Worm (Caenorhabditis elegans): ENCODE data around the gene ida-1.
A peak's percentile ranks its signal among the peaks of the same experiment; 100 is the strongest.

ida-1 gene

DNA sequence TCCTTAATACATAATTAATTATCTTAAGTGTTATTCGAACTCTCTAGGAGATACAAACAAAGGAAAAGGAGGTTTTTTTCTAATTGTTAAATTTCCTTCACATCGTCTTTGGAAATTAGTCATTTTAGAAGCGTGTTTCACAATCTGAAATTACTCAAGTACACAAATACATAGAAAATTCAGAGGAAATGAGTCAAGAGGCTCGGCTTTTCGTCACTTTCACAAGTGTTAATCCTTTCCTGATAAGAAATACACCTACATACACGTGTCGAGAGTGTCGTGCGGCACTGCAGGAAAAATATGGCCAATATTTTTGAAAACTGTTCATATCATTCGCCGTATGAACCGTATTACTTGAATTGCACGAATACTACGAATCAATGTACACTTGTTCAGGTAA, 8.2 kb upstream of the ida-1 start, which contains the start of gene B0244.4:
Gene B0244.4, plus strand, starts transcription at position 301 of the 400 bp plus-strand sequence.
- TF ChIP-seq unc-39 (tag; optimal IDR thresholded peaks at IDR 0.05), result no peak
- no peak for TF ChIP-seq ceh-16 (tag; optimal IDR thresholded peaks at IDR 0.05)
- TF ChIP-seq nhr-237 (tag; optimal IDR thresholded peaks at IDR 0.05), result no peak

ce11 chrIII:5748360-5748759, 7.0 kb upstream of the ida-1 start:
- TF ChIP-seq pha-4 (tag; optimal IDR thresholded peaks at IDR 0.05) (no peak), nhr-28 (tag; optimal IDR thresholded peaks at IDR 0.05) (no peak), nhr-11 (tag; optimal IDR thresholded peaks at IDR 0.05) (no peak), ZK546.5 (tag; optimal IDR thresholded peaks at IDR 0.05) (no peak), nhr-43 (tag; optimal IDR thresholded peaks at IDR 0.05; ENCODE audit: poor library complexity, severe bottlenecking) (no peak)

DNA sequence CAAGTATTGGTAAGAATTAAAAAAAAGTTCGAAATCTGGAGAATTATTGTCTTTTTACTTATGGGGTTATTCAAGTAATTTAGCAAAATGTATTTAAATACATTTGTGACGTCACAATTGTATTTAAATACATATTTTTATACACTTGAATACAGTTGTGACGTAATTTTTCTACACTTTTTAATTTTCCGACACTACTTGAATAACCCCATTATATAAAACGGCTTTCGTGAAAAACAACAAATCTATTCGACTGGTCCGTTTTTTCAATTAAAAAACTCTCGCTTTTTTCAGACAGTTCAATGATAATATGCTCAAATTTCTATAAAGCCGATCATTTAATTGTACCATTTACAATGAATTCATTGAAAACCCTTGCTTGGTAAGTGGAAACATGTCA, 4.8 kb upstream of the ida-1 start:
- TF ChIP-seq nhr-67 (tag; optimal IDR thresholded peaks at IDR 0.05) (no peak), nfya-1 (tag; optimal IDR thresholded peaks at IDR 0.05; ENCODE audit: insufficient read depth) (no peak), R02D3.7 (tag; optimal IDR thresholded peaks at IDR 0.05) (no peak), ceh-9 (tag; optimal IDR thresholded peaks at IDR 0.05) (no peak), pqm-1 (tag; optimal IDR thresholded peaks at IDR 0.05) (no peak), elt-3 (tag; optimal IDR thresholded peaks at IDR 0.05) (no peak), lsy-12 (tag; optimal IDR thresholded peaks at IDR 0.05) (no peak), fkh-2 (tag; optimal IDR thresholded peaks at IDR 0.05) (no peak), nhr-23 (tag; optimal IDR thresholded peaks at IDR 0.05) (no peak), lin-39 (tag; optimal IDR thresholded peaks at IDR 0.05) (no peak), nhr-25 (tag; optimal IDR thresholded peaks at IDR 0.05) (no peak), elt-1 (tag; optimal IDR thresholded peaks at IDR 0.05) (no peak), hmg-11 (tag; optimal IDR thresholded peaks at IDR 0.05) (no peak), skn-1 (tag; optimal IDR thresholded peaks at IDR 0.05) (no peak), tbx-2 (tag; optimal IDR thresholded peaks at IDR 0.05) (no peak)

- TF ChIP-seq fkh-10 (GFP tag; optimal IDR thresholded peaks at IDR 0.05), result peak; percentile 2
- peak; percentile 48 for TF ChIP-seq nfya-1 (tag; optimal IDR thresholded peaks at IDR 0.05; ENCODE audit: insufficient read depth)
- no peak for TF ChIP-seq egl-27 (tag; optimal IDR thresholded peaks at IDR 0.05)
Measured at ce11 chrIII:5757492-5758045, 2.2 kb downstream of the ida-1 start.

- TF ChIP-seq elt-3 (tag; optimal IDR thresholded peaks at IDR 0.05), result no peak
- no peak for TF ChIP-seq ceh-16 (tag; optimal IDR thresholded peaks at IDR 0.05)
- TF ChIP-seq fkh-2 (tag; optimal IDR thresholded peaks at IDR 0.05), result no peak
- no peak for TF ChIP-seq zag-1 (tag; optimal IDR thresholded peaks at IDR 0.05)
- TF ChIP-seq nhr-23 (tag; optimal IDR thresholded peaks at IDR 0.05), result no peak
- TF ChIP-seq fos-1 (tag; optimal IDR thresholded peaks at IDR 0.05), result no peak
- TF ChIP-seq ceh-9 (tag; optimal IDR thresholded peaks at IDR 0.05), result no peak
- TF ChIP-seq egl-5 (tag; optimal IDR thresholded peaks at IDR 0.05), result no peak
- no peak for TF ChIP-seq R02D3.7 (tag; optimal IDR thresholded peaks at IDR 0.05)
- TF ChIP-seq jun-1 (tag; optimal IDR thresholded peaks at IDR 0.05), result no peak
- no peak for TF ChIP-seq sea-2 (GFP tag; optimal IDR thresholded peaks at IDR 0.05)
- peak; percentile 71 for TF ChIP-seq ama-1 (optimal IDR thresholded peaks at IDR 0.05)
- peak; percentile 71 for TF ChIP-seq nhr-11 (tag; optimal IDR thresholded peaks at IDR 0.05)
- TF ChIP-seq ZK546.5 (tag; optimal IDR thresholded peaks at IDR 0.05), result no peak
- TF ChIP-seq lsy-12 (tag; optimal IDR thresholded peaks at IDR 0.05), result no peak
- TF ChIP-seq nhr-77 (tag; optimal IDR thresholded peaks at IDR 0.05), result no peak
- TF ChIP-seq nhr-67 (tag; optimal IDR thresholded peaks at IDR 0.05), result no peak
- TF ChIP-seq elt-1 (tag; optimal IDR thresholded peaks at IDR 0.05), result peak; percentile 33
- TF ChIP-seq nfya-1 (tag; optimal IDR thresholded peaks at IDR 0.05; ENCODE audit: insufficient read depth), result peak; percentile 82
- TF ChIP-seq skn-1 (tag; optimal IDR thresholded peaks at IDR 0.05), result peak; percentile 55
- TF ChIP-seq pha-4 (tag; optimal IDR thresholded peaks at IDR 0.05), result no peak
- TF ChIP-seq eor-1 (tag; optimal IDR thresholded peaks at IDR 0.05), result no peak
- TF ChIP-seq aly-2 (tag; optimal IDR thresholded peaks at IDR 0.05), result no peak
- peak; percentile 19 for TF ChIP-seq ceh-28 (tag; optimal IDR thresholded peaks at IDR 0.05)
- TF ChIP-seq snpc-4 (tag; optimal IDR thresholded peaks at IDR 0.05), result no peak
- TF ChIP-seq pqm-1 (tag; optimal IDR thresholded peaks at IDR 0.05), result no peak
- no peak for TF ChIP-seq nhr-237 (tag; optimal IDR thresholded peaks at IDR 0.05)
- TF ChIP-seq lin-15B (tag; optimal IDR thresholded peaks at IDR 0.05), result peak; percentile 19
- TF ChIP-seq daf-12 (tag; optimal IDR thresholded peaks at IDR 0.05), result no peak
- peak; percentile 96 for TF ChIP-seq fkh-10 (GFP tag; optimal IDR thresholded peaks at IDR 0.05)
- no peak for TF ChIP-seq nhr-12 (tag; optimal IDR thresholded peaks at IDR 0.05)
- peak; percentile 82 for TF ChIP-seq lin-39 (tag; optimal IDR thresholded peaks at IDR 0.05)
- no peak for TF ChIP-seq mdl-1 (tag; optimal IDR thresholded peaks at IDR 0.05)
- peak; percentile 37 for TF ChIP-seq unc-62 (GFP tag; optimal IDR thresholded peaks at IDR 0.05)
- TF ChIP-seq mml-1 (tag; optimal IDR thresholded peaks at IDR 0.05), result no peak
Measured at ce11 chrIII:5758519-5759099, 3.3 kb downstream of the ida-1 start.

Data from whole organism, L3 larva.